Worm (Caenorhabditis elegans): ENCODE data around the gene F37A4.2.

ce11 chrIII:6711590-6711989 lies 10.7 kb upstream of the F37A4.2 start, which contains the start of gene F37A4.5:
- no peak for TF ChIP-seq mdl-1 (tag; optimal IDR thresholded peaks at IDR 0.05)
- TF ChIP-seq egl-27 (tag; optimal IDR thresholded peaks at IDR 0.05): no peak
- TF ChIP-seq ZK546.5 (tag; optimal IDR thresholded peaks at IDR 0.05): no peak

Measured in whole organism, L2 larva.